Worm (Caenorhabditis elegans): ENCODE data around the gene T27E4.7.

DNA sequence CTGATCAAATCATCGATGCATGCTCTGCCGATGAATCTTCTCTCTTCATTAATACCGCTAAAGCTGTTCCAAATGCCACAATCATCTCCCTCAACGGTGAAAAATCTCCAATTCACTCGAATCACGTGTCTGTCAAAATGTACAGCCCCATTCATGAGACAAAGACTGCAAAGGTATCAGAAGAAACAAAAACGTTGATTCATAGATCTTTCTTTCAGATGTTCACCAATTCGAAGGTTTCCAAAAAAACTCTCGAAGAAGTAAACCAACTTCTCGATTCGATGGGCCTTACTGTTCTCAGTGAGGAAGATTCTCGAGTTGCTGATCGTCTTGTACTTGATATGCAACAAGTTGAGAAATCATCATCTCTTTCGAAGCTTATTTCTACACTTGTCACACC is 20.6 kb upstream of the T27E4.7 start:
- TF ChIP-seq ama-1 (optimal IDR thresholded peaks at IDR 0.05) (no peak), ceh-36 (tag; optimal IDR thresholded peaks at IDR 0.05) (no peak)
